Worm (Caenorhabditis elegans) whole organism, L1 larva: ENCODE data around the gene K10C2.12.

Source experiments
- F16B12.6 ChIP-seq: fragments of 150-350 bp; optimal IDR thresholded peaks from 2 replicates; lab custom pipeline; 2014; ENCODE audit warnings: missing biosample characterization, missing genetic modification characterization
- aly-2 ChIP-seq: fragments of 150-350 bp; optimal IDR thresholded peaks from 2 replicates; lab custom pipeline; 2014; ENCODE audit warnings: missing biosample characterization, missing genetic modification characterization
- ama-1 ChIP-seq: fragments of 150-350 bp; optimal IDR thresholded peaks from 2 replicates; lab custom pipeline; 2014
- ceh-8 ChIP-seq: fragments of 200-800 bp; sonication (Bioruptor generic); optimal IDR thresholded peaks from 2 replicates; lab custom pipeline; 2018; ENCODE audit warnings: mild to moderate bottlenecking, missing genetic modification characterization, moderate library complexity, missing compliant biosample characterization
- ceh-90 ChIP-seq: sonication (generic microtip); optimal IDR thresholded peaks from 2 replicates; lab custom pipeline; 2016; ENCODE audit warnings: missing genetic modification characterization, missing compliant biosample characterization
- efl-1 ChIP-seq, 4 experiments: fragments of 150-350 bp; optimal IDR thresholded peaks in 3 of 4; peaks in 1 of 4; 1 replicate in 1 of 4; 2 replicates in 3 of 4; lab custom pipeline; 2014; ENCODE audit warnings: missing biosample characterization in 2 of 4, missing genetic modification characterization in 2 of 4, missing genetic modification reagents in 2 of 4
- efl-3 ChIP-seq: fragments of 200-800 bp; sonication (Bioruptor generic); optimal IDR thresholded peaks from 2 replicates; lab custom pipeline; 2018; ENCODE audit warnings: mild to moderate bottlenecking, missing genetic modification characterization, missing compliant biosample characterization
- egl-13 ChIP-seq: sonication (generic microtip); optimal IDR thresholded peaks from 2 replicates; lab custom pipeline; 2016; ENCODE audit warnings: missing genotype, missing genetic modification reagents, missing genetic modification characterization, missing compliant biosample characterization
- elt-2 ChIP-seq: sonication (generic microtip); optimal IDR thresholded peaks from 2 replicates; lab custom pipeline; 2016; ENCODE audit warnings: missing genetic modification characterization, mild to moderate bottlenecking, inconsistent platforms, missing compliant biosample characterization, missing genetic modification reagents
- elt-3 ChIP-seq, 6 experiments: fragments of 150-350 bp in 1 of 6; sonication (generic microtip); optimal IDR thresholded peaks; 2 replicates each; lab custom pipeline; 2017 to 2018; ENCODE audit warnings: missing biosample characterization in 6 of 6, missing genetic modification characterization in 6 of 6, inconsistent platforms in 1 of 6
- fkh-8 ChIP-seq: sonication (generic microtip); optimal IDR thresholded peaks from 2 replicates; lab custom pipeline; 2016; ENCODE audit warnings: mild to moderate bottlenecking, missing genetic modification characterization, missing compliant biosample characterization
- fos-1 ChIP-seq: fragments of 150-350 bp; optimal IDR thresholded peaks from 2 replicates; lab custom pipeline; 2014; ENCODE audit warnings: missing biosample characterization, missing genetic modification characterization
- grh-1 ChIP-seq: fragments of 200-800 bp; sonication (Bioruptor generic); IDR thresholded peaks from 2 replicates; pipeline ENCODE4 v1.3.6; 2022; ENCODE audit warnings: missing genetic modification reagents, missing genetic modification characterization, missing compliant biosample characterization
- hlh-17 ChIP-seq: fragments of 200-800 bp; sonication (Bioruptor generic); optimal IDR thresholded peaks from 2 replicates; lab custom pipeline; 2018; ENCODE audit warnings: missing genetic modification characterization, mild to moderate bottlenecking, missing compliant biosample characterization, moderate library complexity, borderline replicate concordance
- lin-13 ChIP-seq: fragments of 150-350 bp; optimal IDR thresholded peaks from 2 replicates; lab custom pipeline; 2014; ENCODE audit warnings: missing biosample characterization, missing genetic modification reagents, missing genetic modification characterization
- lin-14 ChIP-seq: fragments of 200-800 bp; sonication (Bioruptor generic); optimal IDR thresholded peaks from 2 replicates; lab custom pipeline; 2018; ENCODE audit warnings: mild to moderate bottlenecking, missing genetic modification characterization, moderate library complexity, missing compliant biosample characterization
- lin-15B ChIP-seq: fragments of 150-350 bp; sonication (generic microtip); optimal IDR thresholded peaks from 3 replicates; lab custom pipeline; 2014; ENCODE audit warnings: missing biosample characterization, missing genetic modification characterization
- lin-39 ChIP-seq: fragments of 150-350 bp; optimal IDR thresholded peaks from 2 replicates; lab custom pipeline; 2014; ENCODE audit warnings: missing biosample characterization, missing genetic modification reagents, missing genetic modification characterization
- lir-3 ChIP-seq: sonication (generic microtip); optimal IDR thresholded peaks from 2 replicates; lab custom pipeline; 2016; ENCODE audit warnings: mild to moderate bottlenecking, missing genetic modification characterization, moderate library complexity, missing compliant biosample characterization; ENCODE audit not compliant: poor library complexity
- mdl-1 ChIP-seq, 2 experiments: fragments of 150-350 bp; optimal IDR thresholded peaks; 2 replicates each; lab custom pipeline; 2014 to 2017; ENCODE audit warnings: missing biosample characterization in 2 of 2, missing genetic modification characterization in 2 of 2, inconsistent platforms in 1 of 2
- nhr-85 ChIP-seq: sonication (generic microtip); peaks from one replicate; lab custom pipeline; 2016; ENCODE audit warnings: missing genetic modification characterization, inconsistent platforms, missing compliant biosample characterization
- nhr-90 ChIP-seq: sonication (generic microtip); optimal IDR thresholded peaks from 2 replicates; lab custom pipeline; 2016; ENCODE audit warnings: mild to moderate bottlenecking, missing genetic modification characterization, missing compliant biosample characterization; ENCODE audit not compliant: poor library complexity
- pag-3 ChIP-seq: sonication (generic microtip); optimal IDR thresholded peaks from 2 replicates; lab custom pipeline; 2017; ENCODE audit warnings: missing genetic modification characterization, mild to moderate bottlenecking, missing compliant biosample characterization, antibody characterized with exemption, borderline replicate concordance; ENCODE audit not compliant: insufficient read depth
- pqm-1 ChIP-seq: sonication (generic microtip); optimal IDR thresholded peaks from 3 replicates; lab custom pipeline; 2017; ENCODE audit warnings: missing biosample characterization, missing genetic modification characterization
- snpc-4 ChIP-seq: fragments of 150-350 bp; optimal IDR thresholded peaks from 2 replicates; lab custom pipeline; 2014; ENCODE audit warnings: missing biosample characterization, missing genetic modification characterization
- sox-4 ChIP-seq: sonication (generic microtip); optimal IDR thresholded peaks from 2 replicates; lab custom pipeline; 2016; ENCODE audit warnings: missing genetic modification characterization, missing compliant biosample characterization
- sptf-1 ChIP-seq: fragments of 150-350 bp; optimal IDR thresholded peaks from 2 replicates; lab custom pipeline; 2014; ENCODE audit warnings: missing biosample characterization, missing genetic modification characterization
- tbx-2 ChIP-seq: sonication (generic microtip); optimal IDR thresholded peaks from 2 replicates; lab custom pipeline; 2016; ENCODE audit warnings: missing genetic modification characterization, missing compliant biosample characterization
- tlp-1 ChIP-seq: fragments of 150-350 bp; optimal IDR thresholded peaks from 2 replicates; lab custom pipeline; 2014; ENCODE audit warnings: missing biosample characterization, missing genetic modification characterization
- xbp-1 ChIP-seq: sonication (generic microtip); optimal IDR thresholded peaks from 2 replicates; lab custom pipeline; 2016; ENCODE audit warnings: missing genetic modification characterization, missing compliant biosample characterization

K10C2.12 gene

DNA sequence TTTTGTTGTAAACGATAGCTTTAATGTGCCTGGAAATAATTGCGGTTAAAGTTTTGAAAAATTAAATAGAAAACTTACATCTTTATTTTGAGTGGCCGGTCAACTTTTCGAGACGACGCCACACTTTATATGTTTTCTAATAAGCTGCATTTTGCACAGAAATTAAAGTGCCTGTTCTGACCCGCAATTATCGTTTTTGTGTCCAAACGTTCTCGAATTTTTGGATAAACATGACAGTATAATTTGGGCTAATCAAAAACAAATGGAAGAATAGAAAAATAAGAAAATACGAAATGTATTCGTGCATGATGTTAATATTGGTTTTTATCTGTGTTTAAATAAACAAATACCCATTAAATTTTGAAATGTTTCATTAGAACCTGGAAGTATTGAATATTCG, at the start of gene K10C2.12:
TSS of gene K10C2.12 (minus strand) at position 101 of the 400 bp plus-strand sequence.
- TF ChIP-seq elt-3 (tag; optimal IDR thresholded peaks at IDR 0.05; lab: Kevin White, UChicago) (no peak), tbx-2 (tag; lab: Kevin White, UChicago) (no peak), lin-14 (GFP tag; lab: Kevin White, UChicago) (no peak), ama-1 (lab: Kevin White, UChicago) (no peak), hlh-17 (GFP tag; lab: Kevin White, UChicago) (no peak), fos-1 (tag; lab: Kevin White, UChicago) (no peak), pqm-1 (tag; lab: Kevin White, UChicago) (no peak), lin-15B (tag; lab: Kevin White, UChicago) (no peak), sox-4 (tag; lab: Kevin White, UChicago) (no peak)

DNA sequence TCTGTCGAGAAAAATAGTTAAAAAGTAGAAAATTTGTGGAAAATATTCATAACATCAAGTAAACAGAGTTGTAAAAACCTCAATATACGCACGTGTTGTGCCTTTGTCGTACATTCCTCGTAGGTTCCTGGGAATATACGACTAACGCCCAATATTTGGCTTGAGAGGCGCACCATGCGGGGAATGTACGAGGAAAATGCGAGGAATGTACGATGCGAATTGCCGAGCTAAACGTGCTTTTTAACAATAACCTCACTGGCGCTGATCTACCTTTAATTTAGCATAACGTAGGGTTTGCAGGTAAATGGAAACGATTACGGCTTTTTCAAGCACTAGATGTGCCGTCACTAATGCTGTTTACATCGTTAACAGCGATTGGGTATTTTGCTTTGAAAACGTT, 47.9 kb upstream of the K10C2.12 start, which contains the start of gene C15B12.9:
TSS of gene C15B12.9 (plus strand) at position 301 of the 400 bp plus-strand sequence.
- TF ChIP-seq ceh-90 (tag; lab: Kevin White, UChicago) (no peak), nhr-85 (tag; lab: Kevin White, UChicago) (no peak), fkh-8 (tag; lab: Kevin White, UChicago) (no peak), snpc-4 (no peak)
- TF ChIP-seq, all 84 proteins: peak for 0

DNA sequence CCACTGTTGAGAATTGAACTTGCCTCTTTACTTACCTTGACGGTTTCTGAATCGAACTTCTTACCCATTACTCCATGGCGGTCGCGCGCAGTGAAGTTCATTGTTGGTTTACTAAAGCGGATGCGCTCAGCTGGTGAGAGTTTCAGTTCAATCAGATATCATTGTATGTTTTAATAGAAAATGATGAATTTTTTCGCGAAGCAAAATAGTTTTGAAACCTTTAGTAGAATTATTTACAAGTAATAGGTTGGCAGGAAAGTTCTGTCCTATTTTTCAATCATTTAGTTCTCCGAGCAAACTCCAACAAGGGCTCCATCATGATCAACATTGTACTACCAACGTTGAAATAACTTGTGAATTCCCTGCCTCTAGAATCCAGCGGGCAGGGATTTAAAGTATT, 46.9 kb upstream of the K10C2.12 start, which contains the start of gene C15B12.3:
TSS of gene C15B12.3 (minus strand) at position 101 of the 400 bp plus-strand sequence.
- no peak for TF ChIP-seq xbp-1 (tag; lab: Kevin White, UChicago)
- no peak for TF ChIP-seq pag-3
- TF ChIP-seq sptf-1 (tag; lab: Kevin White, UChicago), result no peak
- TF ChIP-seq F16B12.6 (tag; lab: Kevin White, UChicago), result no peak
- no peak for TF ChIP-seq lir-3
- TF ChIP-seq lin-13 (GFP tag; lab: Kevin White, UChicago), result no peak

DNA sequence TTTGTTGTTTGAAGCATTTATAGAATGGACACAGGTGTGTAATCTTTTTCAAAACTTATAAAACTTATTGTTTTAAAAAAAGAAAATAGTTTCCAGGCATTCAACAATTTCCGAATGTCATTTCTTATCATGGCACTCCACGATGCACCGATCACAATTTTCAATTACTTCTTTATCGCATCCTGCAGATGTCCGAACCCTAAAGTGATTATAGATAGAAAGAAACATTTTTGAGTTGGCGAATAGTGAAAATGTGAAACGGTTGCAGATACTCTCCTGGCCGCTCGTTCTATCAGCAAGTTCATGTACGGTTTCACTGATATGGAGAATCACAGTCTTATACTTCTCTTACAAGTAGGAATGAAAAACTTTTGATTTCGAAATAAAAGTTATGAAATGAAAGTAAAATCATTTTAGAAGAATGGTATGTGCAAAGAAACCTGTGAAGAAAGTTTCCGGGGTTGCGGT, 42.4 kb upstream of the K10C2.12 start, which contains the start of gene C15B12.2:
TSS of gene C15B12.2 (plus strand) at position 418 of the 468 bp plus-strand sequence.
- TF ChIP-seq efl-3 (GFP tag; lab: Kevin White, UChicago) (no peak), egl-13 (tag; lab: Kevin White, UChicago) (no peak), ceh-90 (tag; lab: Kevin White, UChicago) (no peak), ceh-8 (GFP tag; lab: Kevin White, UChicago) (no peak), grh-1 (no peak), F16B12.6 (tag; lab: Kevin White, UChicago) (no peak), lin-39 (tag; lab: Kevin White, UChicago) (no peak), elt-2 (peak; percentile 72), tlp-1 (tag; lab: Kevin White, UChicago) (no peak)

DNA sequence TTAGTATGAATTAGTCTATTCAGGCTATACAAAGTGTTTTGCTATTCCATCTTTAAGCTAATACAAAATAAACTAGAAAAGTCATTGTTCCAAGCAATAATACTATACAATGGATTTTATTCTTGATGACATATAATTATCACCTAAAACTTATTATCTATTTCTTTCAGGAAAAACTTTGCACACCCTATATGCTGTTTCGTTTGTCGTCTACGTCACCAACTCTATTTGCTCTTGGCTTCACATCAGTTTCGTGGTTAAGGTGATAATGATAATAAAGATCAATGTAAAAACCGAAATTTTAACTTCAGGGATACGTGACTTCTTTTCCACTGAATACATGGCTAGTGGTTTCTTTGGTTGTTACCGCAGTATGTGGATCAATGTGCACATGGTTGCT, 41.9 kb upstream of the K10C2.12 start:
- TF ChIP-seq efl-1 (optimal IDR thresholded peaks at IDR 0.05; lab: Kevin White, UChicago) (no peak), efl-1 (GFP tag; optimal IDR thresholded peaks at IDR 0.05 in 1 of 2; lab: Kevin White, UChicago) (peak in 1 of 2 experiments; percentile 88), aly-2 (no peak)

DNA sequence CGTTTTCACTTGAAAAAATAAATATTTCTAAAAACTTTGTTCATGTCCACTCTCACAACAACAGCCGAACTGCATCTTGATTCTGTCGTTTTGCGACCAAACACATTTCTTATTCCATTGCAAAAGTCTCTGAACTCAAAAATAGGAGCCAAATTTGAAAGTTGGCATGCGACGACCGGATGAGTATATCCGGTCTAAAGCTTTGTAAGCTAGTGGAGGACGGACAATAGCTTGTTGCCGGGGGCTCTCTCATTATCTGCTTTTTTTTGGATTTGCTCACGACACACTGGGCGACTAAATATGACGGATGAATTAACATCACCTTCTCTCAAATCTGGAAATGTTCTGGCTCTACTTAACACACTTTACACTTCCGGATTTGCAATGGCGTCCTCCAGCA, 41.1 kb upstream of the K10C2.12 start, which contains the start of gene K04E7.1:
TSS of gene K04E7.1 (plus strand) at position 301 of the 400 bp plus-strand sequence.
- TF ChIP-seq mdl-1 (tag; optimal IDR thresholded peaks at IDR 0.05; lab: Kevin White, UChicago) (no peak), lin-14 (GFP tag; lab: Kevin White, UChicago) (no peak), hlh-17 (GFP tag; lab: Kevin White, UChicago) (no peak), nhr-90 (no peak)
- TF ChIP-seq, all 84 proteins: peak for 0
